Comparison of ENCODE assay signal across 6 fruit fly cellular contexts in the genomic region with DNA sequence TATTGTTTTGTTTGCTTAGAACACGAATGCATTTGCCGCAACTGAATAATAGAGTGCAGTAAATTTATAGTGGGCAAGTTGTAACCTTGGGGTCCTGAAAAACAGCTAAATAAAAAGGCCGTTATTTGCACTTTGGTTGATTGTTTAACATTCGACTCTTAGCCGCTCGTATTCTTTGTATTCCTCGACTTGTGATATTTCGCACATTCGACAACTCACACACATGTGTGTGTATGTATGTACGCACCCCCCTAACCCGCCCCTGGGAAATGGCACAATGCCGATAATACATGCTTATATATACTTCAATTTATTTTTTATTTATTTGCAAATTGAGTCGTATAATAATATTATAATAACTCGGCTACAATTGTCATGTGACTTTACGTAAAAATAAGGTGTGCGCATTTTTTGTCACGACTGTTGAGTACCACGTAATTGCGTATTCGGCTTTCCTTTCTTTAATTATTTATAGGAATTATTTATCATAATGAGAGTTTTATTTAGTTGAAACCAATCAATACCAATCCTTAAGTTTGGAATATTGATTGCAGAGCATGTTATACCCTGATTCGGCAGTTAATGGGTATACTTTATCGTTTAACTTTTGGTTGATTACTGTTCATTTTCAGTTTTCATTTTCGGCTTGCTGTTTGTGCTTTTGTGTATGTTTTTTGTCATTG.
TF ChIP-seq lines count a peak whose summit lies in the region.

No protein-coding gene starts in this region.

- TF ChIP-seq CTCF in whole organism, embryonic (GFP tag; optimal IDR thresholded peaks at IDR 0.05; lab: Kevin White, UChicago): no peak

TF ChIP-seq in whole organism, 6 proteins besides CTCF, POLR2A, EP300 and RAD21:
- TF ChIP-seq psq (optimal IDR thresholded peaks at IDR 0.05; lab: Kevin White, UChicago) (no peak), pan (optimal IDR thresholded peaks at IDR 0.05; lab: Kevin White, UChicago) (peak; percentile 83)

TF ChIP-seq in whole organism, adult, 20 proteins besides CTCF, POLR2A, EP300 and RAD21:
- TF ChIP-seq bab1 (GFP tag; optimal IDR thresholded peaks at IDR 0.05; lab: Kevin White, UChicago) (peak; percentile 92), Hr96 (GFP tag; optimal IDR thresholded peaks at IDR 0.05; lab: Kevin White, UChicago) (no peak), CG12768 (GFP tag; optimal IDR thresholded peaks at IDR 0.05; lab: Kevin White, UChicago) (peak; percentile 50), Clk (GFP tag; optimal IDR thresholded peaks at IDR 0.05; lab: Kevin White, UChicago) (no peak), CG7101 (tag; optimal IDR thresholded peaks at IDR 0.05; lab: Kevin White, UChicago) (peak; percentile 59), Mnt (GFP tag; optimal IDR thresholded peaks at IDR 0.05; lab: Kevin White, UChicago) (no peak), cic (GFP tag; optimal IDR thresholded peaks at IDR 0.05; lab: Kevin White, UChicago) (peak; percentile 47), kay (GFP tag; lab: Kevin White, UChicago; ENCODE audit: borderline replicate concordance) (no peak), CG1620 (GFP tag; optimal IDR thresholded peaks at IDR 0.05; lab: Kevin White, UChicago) (no peak), toe (GFP tag; optimal IDR thresholded peaks at IDR 0.05; lab: Kevin White, UChicago) (no peak), pad (GFP tag; optimal IDR thresholded peaks at IDR 0.05; lab: Kevin White, UChicago) (peak; percentile 37), tj (GFP tag; optimal IDR thresholded peaks at IDR 0.05; lab: Kevin White, UChicago) (peak; percentile 74), CG7045 (GFP tag; optimal IDR thresholded peaks at IDR 0.05; lab: Kevin White, UChicago) (no peak), CG11617 (GFP tag; optimal IDR thresholded peaks at IDR 0.05; lab: Kevin White, UChicago) (no peak), CG33017 (tag; optimal IDR thresholded peaks at IDR 0.05; lab: Kevin White, UChicago) (peak; percentile 48), CG14711 (tag; optimal IDR thresholded peaks at IDR 0.05; lab: Kevin White, UChicago) (peak; percentile 73)

TF ChIP-seq in whole organism, embryonic, 481 proteins besides CTCF, POLR2A, EP300 and RAD21 (continues in another document):
- TF ChIP-seq unc-4 (GFP tag; IDR thresholded peaks at IDR 0.05; lab: Robert Waterston, UW; ENCODE audit: partially characterized antibody): no peak
- TF ChIP-seq emc (GFP tag; optimal IDR thresholded peaks at IDR 0.05; lab: Kevin White, UChicago): no peak
- no peak for TF ChIP-seq CG17612 (GFP tag; IDR thresholded peaks at IDR 0.05; lab: Robert Waterston, UW)
- TF ChIP-seq pzg (GFP tag; optimal IDR thresholded peaks at IDR 0.05; lab: Kevin White, UChicago): no peak
- TF ChIP-seq CG10431 (GFP tag; optimal IDR thresholded peaks at IDR 0.05; lab: Kevin White, UChicago): no peak
- TF ChIP-seq CG18262 (tag; optimal IDR thresholded peaks at IDR 0.05; lab: Kevin White, UChicago): peak; percentile 31
- peak; percentile 11 for TF ChIP-seq CG13296 (GFP tag; optimal IDR thresholded peaks at IDR 0.05; lab: Kevin White, UChicago)
- TF ChIP-seq CG14441 (GFP tag; IDR thresholded peaks at IDR 0.05; lab: Robert Waterston, UW): peak; percentile 74
- TF ChIP-seq CG12104 (GFP tag; optimal IDR thresholded peaks at IDR 0.05; lab: Kevin White, UChicago): no peak
- TF ChIP-seq CG15696 (tag; optimal IDR thresholded peaks at IDR 0.05; lab: Kevin White, UChicago): no peak
- TF ChIP-seq CG5180 (GFP tag; optimal IDR thresholded peaks at IDR 0.05; lab: Kevin White, UChicago): no peak
- TF ChIP-seq CG14014 (GFP tag; IDR thresholded peaks at IDR 0.05; lab: Robert Waterston, UW): 0 out of 2 replicates have a peak, but pooled peaks have one; percentile 34
- TF ChIP-seq HmgZ (tag; optimal IDR thresholded peaks at IDR 0.05; lab: Kevin White, UChicago): no peak
- TF ChIP-seq jing (GFP tag; optimal IDR thresholded peaks at IDR 0.05; lab: Kevin White, UChicago): no peak
- no peak for TF ChIP-seq Dref (GFP tag; IDR thresholded peaks at IDR 0.05; lab: Robert Waterston, UW)
- TF ChIP-seq CG11560 (tag; IDR thresholded peaks at IDR 0.05; lab: Robert Waterston, UW): no peak
- TF ChIP-seq CG10147 (GFP tag; optimal IDR thresholded peaks at IDR 0.05; lab: Kevin White, UChicago): peak; percentile 23

TF ChIP-seq in whole organism, prepupa, 60 proteins besides CTCF, POLR2A, EP300 and RAD21 (continues in another document):
- TF ChIP-seq Gug (GFP tag; IDR thresholded peaks at IDR 0.05; lab: Robert Waterston, UW) (peak; percentile 22; the same call in 1 of the 2 replicates), CG10669 (GFP tag; optimal IDR thresholded peaks at IDR 0.05; lab: Kevin White, UChicago) (no peak), spab (GFP tag; optimal IDR thresholded peaks at IDR 0.05; lab: Kevin White, UChicago) (no peak), Sox15 (GFP tag; optimal IDR thresholded peaks at IDR 0.05; lab: Kevin White, UChicago) (peak; percentile 32), dsx (GFP tag; optimal IDR thresholded peaks at IDR 0.05; lab: Kevin White, UChicago; ENCODE audit: poor library complexity, severe bottlenecking) (no peak), Eip75B (GFP tag; optimal IDR thresholded peaks at IDR 0.05; lab: Kevin White, UChicago) (peak; percentile 56), CG6792 (GFP tag; optimal IDR thresholded peaks at IDR 0.05; lab: Kevin White, UChicago) (peak; percentile 51), Sox102F (GFP tag; optimal IDR thresholded peaks at IDR 0.05; lab: Kevin White, UChicago) (peak; percentile 65), eg (GFP tag; IDR thresholded peaks at IDR 0.05; lab: Robert Waterston, UW) (peak; percentile 78; the same call in 2 of the 3 replicates), CG31627 (GFP tag; optimal IDR thresholded peaks at IDR 0.05; lab: Kevin White, UChicago) (peak; percentile 73), fkh (GFP tag; optimal IDR thresholded peaks at IDR 0.05; lab: Kevin White, UChicago) (peak; percentile 54), Eip78C (GFP tag; lab: Kevin White, UChicago) (peak; percentile 65), CG6854 (GFP tag; optimal IDR thresholded peaks at IDR 0.05; lab: Kevin White, UChicago) (peak; percentile 11), esn (GFP tag; optimal IDR thresholded peaks at IDR 0.05; lab: Kevin White, UChicago) (peak; percentile 83), achi (GFP tag; optimal IDR thresholded peaks at IDR 0.05; lab: Kevin White, UChicago) (peak; percentile 34), fd59A (GFP tag; optimal IDR thresholded peaks at IDR 0.05; lab: Kevin White, UChicago) (no peak), Hr4 (GFP tag; optimal IDR thresholded peaks at IDR 0.05; lab: Kevin White, UChicago) (peak; percentile 49)

TF ChIP-seq in whole organism, pupa, 21 proteins besides CTCF, POLR2A, EP300 and RAD21:
- TF ChIP-seq CG8159 (tag; optimal IDR thresholded peaks at IDR 0.05; lab: Kevin White, UChicago) (peak; percentile 8), D1 (tag; optimal IDR thresholded peaks at IDR 0.05; lab: Kevin White, UChicago) (no peak), EcR (GFP tag; optimal IDR thresholded peaks at IDR 0.05; lab: Kevin White, UChicago) (no peak), gl (tag; optimal IDR thresholded peaks at IDR 0.05; lab: Kevin White, UChicago) (no peak), fd96Ca (GFP tag; IDR thresholded peaks at IDR 0.05; lab: Robert Waterston, UW) (no peak), Snoo (tag; optimal IDR thresholded peaks at IDR 0.05; lab: Kevin White, UChicago) (peak; percentile 67), CG10348 (GFP tag; IDR thresholded peaks at IDR 0.05; lab: Robert Waterston, UW) (no peak), CG4496 (GFP tag; IDR thresholded peaks at IDR 0.05; lab: Robert Waterston, UW) (peak; percentile 46; the same call in 1 of the 3 replicates), CG32121 (GFP tag; IDR thresholded peaks at IDR 0.05; lab: Robert Waterston, UW) (peak; percentile 22; the same call in 1 of the 2 replicates), Pif1A (GFP tag; optimal IDR thresholded peaks at IDR 0.05; lab: Kevin White, UChicago) (peak; percentile 48), Ets98B (GFP tag; IDR thresholded peaks at IDR 0.05; lab: Robert Waterston, UW) (peak; percentile 51; the same call in 1 of the 2 replicates), Pif1B (GFP tag; optimal IDR thresholded peaks at IDR 0.05; lab: Kevin White, UChicago) (peak; percentile 45), CG9948 (tag; optimal IDR thresholded peaks at IDR 0.05; lab: Kevin White, UChicago) (no peak), CG8301 (tag; optimal IDR thresholded peaks at IDR 0.05; lab: Kevin White, UChicago) (no peak)
TF ChIP-seq in whole organism, pupa: peak in this region for 7.

TF ChIP-seq in whole organism, wandering third instar larva, 38 proteins besides CTCF, POLR2A, EP300 and RAD21 (continues in another document):
- TF ChIP-seq Dif (GFP tag; optimal IDR thresholded peaks at IDR 0.05; lab: Kevin White, UChicago; ENCODE audit: partially characterized antibody) (no peak), Myc (optimal IDR thresholded peaks at IDR 0.05; lab: Kevin White, UChicago) (no peak), jim (GFP tag; optimal IDR thresholded peaks at IDR 0.05; lab: Kevin White, UChicago) (no peak), CG32264 (GFP tag; optimal IDR thresholded peaks at IDR 0.05; lab: Kevin White, UChicago) (peak; percentile 61), dl (GFP tag; optimal IDR thresholded peaks at IDR 0.05; lab: Kevin White, UChicago; ENCODE audit: insufficient read depth in 1 of 2, partially characterized antibody in 2 of 2) (no peak), Mio (GFP tag; optimal IDR thresholded peaks at IDR 0.05; lab: Kevin White, UChicago) (no peak), Dfd (GFP tag; optimal IDR thresholded peaks at IDR 0.05; lab: Kevin White, UChicago) (no peak), Rel (GFP tag; optimal IDR thresholded peaks at IDR 0.05; lab: Kevin White, UChicago) (peak; percentile 55), Rel (tag; optimal IDR thresholded peaks at IDR 0.05; lab: Kevin White, UChicago) (peak; percentile 23), OdsH (GFP tag; optimal IDR thresholded peaks at IDR 0.05; lab: Kevin White, UChicago) (peak; percentile 72), CG9705 (GFP tag; optimal IDR thresholded peaks at IDR 0.05; lab: Kevin White, UChicago) (peak; percentile 2), brk (GFP tag; optimal IDR thresholded peaks at IDR 0.05; lab: Kevin White, UChicago) (peak; percentile 30), dmrt93B (GFP tag; optimal IDR thresholded peaks at IDR 0.05; lab: Kevin White, UChicago) (peak; percentile 62), HLH106 (tag; optimal IDR thresholded peaks at IDR 0.05; lab: Kevin White, UChicago) (peak; percentile 81), Hr83 (GFP tag; optimal IDR thresholded peaks at IDR 0.05; lab: Kevin White, UChicago; ENCODE audit: poor library complexity, severe bottlenecking) (no peak), Jra (GFP tag; optimal IDR thresholded peaks at IDR 0.05; lab: Kevin White, UChicago) (no peak), sv (GFP tag; optimal IDR thresholded peaks at IDR 0.05; lab: Kevin White, UChicago) (peak; percentile 22), sage (GFP tag; optimal IDR thresholded peaks at IDR 0.05; lab: Kevin White, UChicago) (peak; percentile 67), woc (GFP tag; optimal IDR thresholded peaks at IDR 0.05; lab: Kevin White, UChicago) (peak; percentile 46), CrebA (GFP tag; optimal IDR thresholded peaks at IDR 0.05; lab: Kevin White, UChicago; ENCODE audit: borderline replicate concordance) (no peak), tai (GFP tag; optimal IDR thresholded peaks at IDR 0.05; lab: Kevin White, UChicago) (no peak), GATAd (GFP tag; optimal IDR thresholded peaks at IDR 0.05; lab: Kevin White, UChicago) (no peak), Hnf4 (GFP tag; optimal IDR thresholded peaks at IDR 0.05; lab: Kevin White, UChicago) (peak; percentile 48)
